Fruit fly (Drosophila melanogaster) whole organism, wandering third instar larva: Measurements from ENCODE around the gene CG16789.

ENCODE experiments used
- CG32264 ChIP-seq: fragments of 200-800 bp; sonication (Bioruptor generic); optimal IDR thresholded peaks from 2 replicates; lab custom pipeline; 2016; ENCODE audit warnings: missing biosample characterization, missing genetic modification characterization
- CG9705 ChIP-seq: fragments of 200-800 bp; sonication (Bioruptor generic); optimal IDR thresholded peaks from 2 replicates; lab custom pipeline; 2018; ENCODE audit warnings: missing biosample characterization, mild to moderate bottlenecking, missing genetic modification characterization
- Dif ChIP-seq: fragments of 200-275, 200-300 bp; sonication (Bioruptor generic); optimal IDR thresholded peaks from 2 replicates; lab custom pipeline; 2018; ENCODE audit warnings: missing biosample characterization, missing genetic modification characterization; ENCODE audit not compliant: partially characterized antibody
- GATAd ChIP-seq: sonication (Bioruptor generic); optimal IDR thresholded peaks from 2 replicates; lab custom pipeline; 2016; ENCODE audit warnings: missing biosample characterization, missing genetic modification characterization
- HLH106 ChIP-seq: fragments of 200-800 bp; optimal IDR thresholded peaks from 3 replicates; lab custom pipeline; 2019; ENCODE audit warnings: missing biosample characterization, mild to moderate bottlenecking, missing genetic modification characterization, moderate library complexity
- Hnf4 ChIP-seq: fragments of 200-800 bp; sonication (Bioruptor generic); optimal IDR thresholded peaks from 2 replicates; lab custom pipeline; 2016; ENCODE audit warnings: missing biosample characterization, mild to moderate bottlenecking, missing genetic modification characterization
- Hr83 ChIP-seq: fragments of 200-300 bp; sonication (Bioruptor generic); optimal IDR thresholded peaks from 2 replicates; lab custom pipeline; 2016; ENCODE audit warnings: missing biosample characterization, mild to moderate bottlenecking, missing genetic modification characterization, moderate library complexity; ENCODE audit not compliant: poor library complexity, severe bottlenecking
- Jra ChIP-seq: sonication (Bioruptor generic); optimal IDR thresholded peaks from 2 replicates; lab custom pipeline; 2016; ENCODE audit warnings: missing biosample characterization, missing genetic modification characterization
- Mio ChIP-seq: sonication (Bioruptor generic); optimal IDR thresholded peaks from 2 replicates; lab custom pipeline; 2016; ENCODE audit warnings: missing biosample characterization, missing genetic modification characterization
- Myc ChIP-seq: fragments of >200 bp; optimal IDR thresholded peaks from 2 replicates; lab custom pipeline; 2017
- N ChIP-seq: fragments of >200 bp; optimal IDR thresholded peaks from 2 replicates; lab custom pipeline; 2018; ENCODE audit warnings: missing biosample characterization, missing external identifiers, missing genetic modification characterization
- OdsH ChIP-seq: fragments of 200-800 bp; sonication (Bioruptor generic); optimal IDR thresholded peaks from 2 replicates; lab custom pipeline; 2016; ENCODE audit warnings: missing biosample characterization, mild to moderate bottlenecking, missing genetic modification characterization
- Rel ChIP-seq, 2 experiments: fragments of 200-800 bp; sonication (Bioruptor generic) in 1 of 2; optimal IDR thresholded peaks; 2 replicates in 1 of 2; 3 replicates in 1 of 2; lab custom pipeline; 2016 to 2019; ENCODE audit warnings: mild to moderate bottlenecking in 2 of 2, missing biosample characterization in 2 of 2, missing genetic modification characterization in 2 of 2, moderate library complexity in 1 of 2
- Sp1 ChIP-seq: fragments of 200-800 bp; sonication (Bioruptor generic); optimal IDR thresholded peaks from 3 replicates; lab custom pipeline; 2019; ENCODE audit warnings: missing biosample characterization, mild to moderate bottlenecking, missing genetic modification characterization, moderate library complexity
- Vsx2 ChIP-seq: fragments of 200-300, 225-300 bp; sonication (Bioruptor generic); optimal IDR thresholded peaks from 2 replicates; lab custom pipeline; 2018; ENCODE audit warnings: missing biosample characterization, missing genetic modification characterization; ENCODE audit not compliant: partially characterized antibody
- br ChIP-seq: fragments of 200-800 bp; sonication (Bioruptor generic); optimal IDR thresholded peaks from 2 replicates; lab custom pipeline; 2016; ENCODE audit warnings: missing biosample characterization, missing genetic modification characterization
- brk ChIP-seq: fragments of 200-800 bp; sonication (Bioruptor generic); optimal IDR thresholded peaks from 2 replicates; lab custom pipeline; 2016; ENCODE audit warnings: missing biosample characterization, mild to moderate bottlenecking, missing genetic modification characterization
- dl ChIP-seq, 2 experiments: fragments of 175-275, 200-275 bp in 1 of 2; fragments of 200-275 bp in 1 of 2; sonication (Bioruptor generic); optimal IDR thresholded peaks; lab custom pipeline; 2018; ENCODE audit warnings: mild to moderate bottlenecking in 2 of 2, missing biosample characterization in 2 of 2, missing genetic modification characterization in 2 of 2, moderate library complexity in 2 of 2; ENCODE audit not compliant: partially characterized antibody in 2 of 2, insufficient read depth in 1 of 2
- dmrt93B ChIP-seq: fragments of 200-800 bp; sonication (Bioruptor generic); optimal IDR thresholded peaks from 2 replicates; lab custom pipeline; 2018; ENCODE audit warnings: missing biosample characterization, mild to moderate bottlenecking, missing genetic modification characterization
- dsf ChIP-seq: sonication (Bioruptor generic); optimal IDR thresholded peaks from 2 replicates; lab custom pipeline; 2016; ENCODE audit warnings: missing biosample characterization, missing genetic modification characterization, borderline replicate concordance
- ey ChIP-seq: fragments of 200-800 bp; sonication (Bioruptor generic); optimal IDR thresholded peaks from 2 replicates; lab custom pipeline; 2016; ENCODE audit warnings: missing biosample characterization, missing genetic modification characterization
- foxo ChIP-seq, 2 experiments: fragments of 200-800 bp; sonication (Bioruptor generic); optimal IDR thresholded peaks; 2 replicates in 1 of 2; 3 replicates in 1 of 2; lab custom pipeline; 2016 to 2017; ENCODE audit warnings: missing biosample characterization in 2 of 2, missing genetic modification characterization in 2 of 2
- fru ChIP-seq: fragments of 200-800 bp; sonication (Bioruptor generic); optimal IDR thresholded peaks from 3 replicates; lab custom pipeline; 2016; ENCODE audit warnings: missing biosample characterization, mild to moderate bottlenecking, missing genetic modification characterization
- h ChIP-seq: fragments of 200-800 bp; sonication (Bioruptor generic); optimal IDR thresholded peaks from 3 replicates; lab custom pipeline; 2016; ENCODE audit warnings: missing biosample characterization, mild to moderate bottlenecking, missing genetic modification characterization
- jim ChIP-seq: fragments of 175-275, 200-325 bp; sonication (Bioruptor generic); optimal IDR thresholded peaks from 2 replicates; lab custom pipeline; 2016; ENCODE audit warnings: missing biosample characterization, mild to moderate bottlenecking, missing genetic modification characterization
- lola ChIP-seq: fragments of >200 bp; optimal IDR thresholded peaks from 2 replicates; lab custom pipeline; 2017; ENCODE audit warnings: missing biosample characterization, missing genetic modification characterization
- pan ChIP-seq: fragments of >200 bp; optimal IDR thresholded peaks from 2 replicates; lab custom pipeline; 2017
- psq ChIP-seq: fragments of 200-800 bp; sonication (Bioruptor generic); optimal IDR thresholded peaks from 3 replicates; lab custom pipeline; 2017; ENCODE audit warnings: missing biosample characterization, mild to moderate bottlenecking, missing genetic modification characterization, moderate library complexity
- rgr ChIP-seq: fragments of 200-800 bp; sonication (Bioruptor generic); optimal IDR thresholded peaks from 3 replicates; lab custom pipeline; 2016; ENCODE audit warnings: missing biosample characterization, mild to moderate bottlenecking, missing genetic modification characterization
- sage ChIP-seq: fragments of 200-800 bp; sonication (Bioruptor generic); optimal IDR thresholded peaks from 2 replicates; lab custom pipeline; 2016; ENCODE audit warnings: missing biosample characterization, mild to moderate bottlenecking, missing genetic modification characterization
- sv ChIP-seq: fragments of 200-800 bp; sonication (Bioruptor generic); optimal IDR thresholded peaks from 3 replicates; lab custom pipeline; 2016; ENCODE audit warnings: missing biosample characterization, missing genetic modification characterization
- tai ChIP-seq: sonication (Bioruptor generic); optimal IDR thresholded peaks from 2 replicates; lab custom pipeline; 2016; ENCODE audit warnings: missing biosample characterization, missing genetic modification characterization
- usp ChIP-seq: fragments of >200 bp; optimal IDR thresholded peaks from 2 replicates; lab custom pipeline; 2017; ENCODE audit warnings: missing biosample characterization, missing genetic modification characterization
- woc ChIP-seq: sonication (Bioruptor generic); optimal IDR thresholded peaks from 2 replicates; lab custom pipeline; 2016; ENCODE audit warnings: missing biosample characterization, mild to moderate bottlenecking, missing genetic modification characterization

CG16789 gene

DNA sequence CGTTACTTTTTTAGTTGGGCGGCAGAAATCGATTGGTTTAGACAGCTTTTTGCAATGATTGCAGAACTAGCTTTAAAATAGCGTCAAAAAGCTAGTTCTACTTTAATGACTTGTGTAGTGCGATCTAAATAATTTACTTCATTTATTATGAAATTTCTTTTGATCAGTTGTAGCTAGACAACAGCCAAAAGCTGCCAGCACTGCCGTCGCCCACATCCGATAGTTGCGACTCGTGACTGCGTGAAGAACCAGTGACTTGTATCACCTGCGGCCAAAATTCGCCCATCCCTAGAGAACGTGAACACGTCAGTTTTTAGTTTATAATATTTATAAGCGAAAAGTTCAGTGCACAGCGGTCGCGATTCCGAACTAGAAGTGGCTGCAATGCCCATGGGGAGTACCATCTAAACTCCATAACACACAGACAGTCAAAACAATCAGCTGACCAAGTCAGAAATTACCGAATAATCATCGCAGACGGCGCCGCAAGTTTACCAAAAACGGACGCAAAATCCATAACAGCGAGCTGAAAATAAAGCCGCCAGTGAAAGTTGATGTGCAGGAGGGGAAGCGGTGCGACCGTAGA lies 20.8 kb downstream of the CG16789 start, which contains the start of gene P58IPK (continued):
- TF ChIP-seq Rel (GFP tag; optimal IDR thresholded peaks at IDR 0.05; lab: Kevin White, UChicago) (no peak), Rel (tag; optimal IDR thresholded peaks at IDR 0.05; lab: Kevin White, UChicago) (peak; percentile 33), sage (GFP tag; lab: Kevin White, UChicago) (peak; percentile 52), Hr83 (GFP tag; lab: Kevin White, UChicago) (peak; percentile 83), psq (GFP tag; lab: Kevin White, UChicago) (peak; percentile 35), usp (no peak), dl (GFP tag; optimal IDR thresholded peaks at IDR 0.05; lab: Kevin White, UChicago; ENCODE audit: insufficient read depth in 1 of 2, partially characterized antibody in 2 of 2) (no peak), woc (GFP tag; lab: Kevin White, UChicago) (peak; percentile 91), pan (lab: Kevin White, UChicago) (no peak), Vsx2 (GFP tag; lab: Kevin White, UChicago) (no peak)
- TF ChIP-seq, all 38 proteins: peak for 20

DNA sequence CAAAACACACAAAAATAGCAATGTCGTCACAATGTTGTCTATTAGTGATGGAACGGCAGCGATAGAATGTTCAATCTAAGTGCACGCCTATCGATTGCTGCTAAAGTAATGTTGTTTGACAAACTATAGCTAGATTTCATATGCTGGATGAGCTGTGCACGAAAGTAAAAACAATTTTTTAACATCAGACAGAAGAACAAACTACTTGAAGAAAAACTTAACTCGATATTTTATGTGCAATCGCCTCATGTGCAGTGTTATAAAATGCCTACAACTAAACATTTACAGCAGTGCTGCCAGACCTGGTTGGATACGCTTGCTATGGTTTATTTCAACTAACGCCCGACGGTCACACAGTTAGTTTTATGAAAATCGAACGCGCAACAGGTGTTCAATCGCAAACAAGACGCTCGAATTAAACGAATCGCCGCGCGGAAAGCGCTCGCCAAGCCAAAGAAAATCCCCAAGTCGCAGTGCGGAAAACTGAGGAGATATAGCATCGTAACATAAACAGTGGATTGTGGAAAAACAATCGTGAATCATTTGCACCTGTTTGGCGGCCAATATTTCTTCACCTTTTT lies 25.0 kb downstream of the CG16789 start, which contains the start of the genes bocks and CG8312:
Gene bocks (minus strand): TSS at position 51 of the 581 bp plus-strand sequence.
Gene CG8312 (plus strand): TSS at position 358 of the 581 bp plus-strand sequence.
- TF ChIP-seq Myc (lab: Kevin White, UChicago), result peak; percentile 63
- TF ChIP-seq sage (GFP tag; lab: Kevin White, UChicago), result no peak
- no peak for TF ChIP-seq lola (GFP tag; lab: Kevin White, UChicago)
- no peak for TF ChIP-seq CG32264 (GFP tag; lab: Kevin White, UChicago)
- no peak for TF ChIP-seq tai (GFP tag; lab: Kevin White, UChicago)
- TF ChIP-seq usp, result no peak
- TF ChIP-seq rgr (GFP tag; lab: Kevin White, UChicago), result peak; percentile 42
- no peak for TF ChIP-seq dl (GFP tag; optimal IDR thresholded peaks at IDR 0.05; lab: Kevin White, UChicago; ENCODE audit: insufficient read depth in 1 of 2, partially characterized antibody in 2 of 2)
- peak; percentile 63 for TF ChIP-seq br (GFP tag; lab: Kevin White, UChicago)
- TF ChIP-seq psq (GFP tag; lab: Kevin White, UChicago), result no peak
- peak in 1 of 2 experiments; percentile 46 for TF ChIP-seq foxo (GFP tag; optimal IDR thresholded peaks at IDR 0.05; lab: Kevin White, UChicago)
- peak; percentile 27 for TF ChIP-seq sv
- TF ChIP-seq ey, result peak; percentile 25
- no peak for TF ChIP-seq dsf
- TF ChIP-seq Rel (GFP tag; optimal IDR thresholded peaks at IDR 0.05; lab: Kevin White, UChicago), result no peak
- peak; percentile 48 for TF ChIP-seq Rel (tag; optimal IDR thresholded peaks at IDR 0.05; lab: Kevin White, UChicago)
- TF ChIP-seq Hnf4 (GFP tag; lab: Kevin White, UChicago), result peak; percentile 78
- peak; percentile 80 for TF ChIP-seq Jra (GFP tag; lab: Kevin White, UChicago)
- peak; percentile 53 for TF ChIP-seq h (GFP tag; lab: Kevin White, UChicago)
- peak; percentile 31 for TF ChIP-seq Hr83 (GFP tag; lab: Kevin White, UChicago)
- no peak for TF ChIP-seq pan (lab: Kevin White, UChicago)
- no peak for TF ChIP-seq brk (GFP tag; lab: Kevin White, UChicago)
- TF ChIP-seq fru (GFP tag; lab: Kevin White, UChicago), result peak; percentile 65
- no peak for TF ChIP-seq Vsx2 (GFP tag; lab: Kevin White, UChicago)
- TF ChIP-seq GATAd (GFP tag; lab: Kevin White, UChicago), result no peak
- peak; percentile 36 for TF ChIP-seq HLH106 (tag; lab: Kevin White, UChicago)
- peak; percentile 22 for TF ChIP-seq CG9705 (GFP tag; lab: Kevin White, UChicago)
- TF ChIP-seq woc (GFP tag; lab: Kevin White, UChicago), result no peak
- no peak for TF ChIP-seq dmrt93B
- TF ChIP-seq OdsH (GFP tag; lab: Kevin White, UChicago), result no peak
- no peak for TF ChIP-seq Mio (GFP tag; lab: Kevin White, UChicago)
- TF ChIP-seq jim (GFP tag; lab: Kevin White, UChicago), result no peak
- no peak for TF ChIP-seq N (GFP tag; lab: Kevin White, UChicago)
- TF ChIP-seq Dif (GFP tag; lab: Kevin White, UChicago), result no peak
- TF ChIP-seq Sp1, result peak; percentile 21
